Worm (Caenorhabditis elegans) whole organism, L1 larva: ENCODE results near the gene rom-1.

Experiments
- C16A3.4 ChIP-seq: fragments of 150-350 bp; optimal IDR thresholded peaks from 2 replicates; lab custom pipeline; 2014; ENCODE audit warnings: missing biosample characterization, missing genetic modification characterization
- C34B4.2 ChIP-seq: sonication (generic microtip); optimal IDR thresholded peaks from 2 replicates; lab custom pipeline; 2017; ENCODE audit warnings: mild to moderate bottlenecking, missing genetic modification characterization, missing compliant biosample characterization
- Y116A8C.19 ChIP-seq: sonication (generic microtip); optimal IDR thresholded peaks from 2 replicates; lab custom pipeline; 2016; ENCODE audit warnings: missing compliant biosample characterization, missing genetic modification characterization, borderline replicate concordance
- alr-1 ChIP-seq: fragments of 200-800 bp; sonication (Bioruptor generic); optimal IDR thresholded peaks from 2 replicates; lab custom pipeline; 2018; ENCODE audit warnings: borderline replicate concordance, mild to moderate bottlenecking, missing genetic modification characterization, missing compliant biosample characterization
- ceh-63 ChIP-seq: fragments of 200-800 bp; sonication (Bioruptor generic); optimal IDR thresholded peaks from 2 replicates; lab custom pipeline; 2018; ENCODE audit warnings: mild to moderate bottlenecking, missing genetic modification characterization, missing compliant biosample characterization
- ceh-88 ChIP-seq: fragments of 200-800 bp; sonication (Bioruptor generic); IDR thresholded peaks from 2 replicates; pipeline ENCODE4 v1.3.6; 2022; ENCODE audit warnings: missing genetic modification characterization, missing compliant biosample characterization
- dpl-1 ChIP-seq, 3 experiments: fragments of 150-350 bp in 2 of 3; sonication (generic microtip) in 1 of 3; optimal IDR thresholded peaks; 2 replicates each; lab custom pipeline; 2014 to 2017; ENCODE audit warnings: missing biosample characterization in 3 of 3, missing genetic modification characterization in 3 of 3, missing genetic modification reagents in 3 of 3
- dsc-1 ChIP-seq: sonication (generic microtip); optimal IDR thresholded peaks from 2 replicates; lab custom pipeline; 2016; ENCODE audit warnings: mild to moderate bottlenecking, missing genetic modification characterization, missing compliant biosample characterization
- efl-1 ChIP-seq, 4 experiments: fragments of 150-350 bp; optimal IDR thresholded peaks in 3 of 4; peaks in 1 of 4; 1 replicate in 1 of 4; 2 replicates in 3 of 4; lab custom pipeline; 2014; ENCODE audit warnings: missing biosample characterization in 2 of 4, missing genetic modification characterization in 2 of 4, missing genetic modification reagents in 2 of 4
- efl-3 ChIP-seq: fragments of 200-800 bp; sonication (Bioruptor generic); optimal IDR thresholded peaks from 2 replicates; lab custom pipeline; 2018; ENCODE audit warnings: mild to moderate bottlenecking, missing genetic modification characterization, missing compliant biosample characterization
- egl-13 ChIP-seq: sonication (generic microtip); optimal IDR thresholded peaks from 2 replicates; lab custom pipeline; 2016; ENCODE audit warnings: missing genotype, missing genetic modification reagents, missing genetic modification characterization, missing compliant biosample characterization
- elt-3 ChIP-seq, 6 experiments: fragments of 150-350 bp in 1 of 6; sonication (generic microtip); optimal IDR thresholded peaks; 2 replicates each; lab custom pipeline; 2017 to 2018; ENCODE audit warnings: missing biosample characterization in 6 of 6, missing genetic modification characterization in 6 of 6, inconsistent platforms in 1 of 6
- fkh-10 ChIP-seq: sonication (generic microtip); optimal IDR thresholded peaks from 2 replicates; lab custom pipeline; 2017; ENCODE audit warnings: missing biosample characterization, missing genetic modification reagents, missing genetic modification characterization
- fkh-8 ChIP-seq: sonication (generic microtip); optimal IDR thresholded peaks from 2 replicates; lab custom pipeline; 2016; ENCODE audit warnings: mild to moderate bottlenecking, missing genetic modification characterization, missing compliant biosample characterization
- grh-1 ChIP-seq: fragments of 200-800 bp; sonication (Bioruptor generic); IDR thresholded peaks from 2 replicates; pipeline ENCODE4 v1.3.6; 2022; ENCODE audit warnings: missing genetic modification reagents, missing genetic modification characterization, missing compliant biosample characterization
- hlh-17 ChIP-seq: fragments of 200-800 bp; sonication (Bioruptor generic); optimal IDR thresholded peaks from 2 replicates; lab custom pipeline; 2018; ENCODE audit warnings: missing genetic modification characterization, mild to moderate bottlenecking, missing compliant biosample characterization, moderate library complexity, borderline replicate concordance
- irx-1 ChIP-seq: sonication (generic microtip); optimal IDR thresholded peaks from 2 replicates; lab custom pipeline; 2016; ENCODE audit warnings: missing genetic modification characterization, missing compliant biosample characterization
- jun-1 ChIP-seq: fragments of 150-350 bp; optimal IDR thresholded peaks from 2 replicates; lab custom pipeline; 2014; ENCODE audit warnings: missing biosample characterization, missing genetic modification reagents, missing genetic modification characterization
- lin-35 ChIP-seq, 2 experiments: fragments of 150-350 bp; optimal IDR thresholded peaks; 2 replicates each; lab custom pipeline; 2014; ENCODE audit warnings: missing biosample characterization in 2 of 2, missing genetic modification characterization in 2 of 2, missing genetic modification reagents in 2 of 2
- lir-3 ChIP-seq: sonication (generic microtip); optimal IDR thresholded peaks from 2 replicates; lab custom pipeline; 2016; ENCODE audit warnings: mild to moderate bottlenecking, missing genetic modification characterization, moderate library complexity, missing compliant biosample characterization; ENCODE audit not compliant: poor library complexity
- lsy-2 ChIP-seq, 2 experiments: fragments of 150-350 bp; optimal IDR thresholded peaks; 2 replicates each; lab custom pipeline; 2014; ENCODE audit warnings: missing biosample characterization in 2 of 2, missing genetic modification characterization in 2 of 2
- mdl-1 ChIP-seq, 2 experiments: fragments of 150-350 bp; optimal IDR thresholded peaks; 2 replicates each; lab custom pipeline; 2014 to 2017; ENCODE audit warnings: missing biosample characterization in 2 of 2, missing genetic modification characterization in 2 of 2, inconsistent platforms in 1 of 2
- mef-2 ChIP-seq: fragments of 150-350 bp; optimal IDR thresholded peaks from 2 replicates; lab custom pipeline; 2014; ENCODE audit warnings: missing biosample characterization, missing genetic modification characterization
- nhr-11 ChIP-seq: fragments of 150-350 bp; optimal IDR thresholded peaks from 2 replicates; lab custom pipeline; 2014; ENCODE audit warnings: missing biosample characterization, missing genetic modification characterization
- nhr-19 ChIP-seq: fragments of 200-800 bp; sonication (Bioruptor generic); conservative IDR thresholded peaks from 2 replicates; pipeline ENCODE4 v1.3.6; 2022; ENCODE audit warnings: missing genetic modification characterization, missing compliant biosample characterization
- nhr-20 ChIP-seq: sonication (generic microtip); optimal IDR thresholded peaks from 2 replicates; lab custom pipeline; 2016; ENCODE audit warnings: mild to moderate bottlenecking, missing genetic modification characterization, missing compliant biosample characterization
- nhr-237 ChIP-seq: fragments of 150-350 bp; optimal IDR thresholded peaks from 2 replicates; lab custom pipeline; 2014; ENCODE audit warnings: missing biosample characterization, missing genetic modification characterization
- nhr-47 ChIP-seq: sonication (generic microtip); optimal IDR thresholded peaks from 2 replicates; lab custom pipeline; 2016; ENCODE audit warnings: mild to moderate bottlenecking, missing genetic modification characterization, moderate library complexity, missing compliant biosample characterization
- nhr-71 ChIP-seq: sonication (generic microtip); optimal IDR thresholded peaks from 2 replicates; lab custom pipeline; 2016; ENCODE audit warnings: mild to moderate bottlenecking, missing genetic modification characterization, moderate library complexity, missing compliant biosample characterization
- nhr-76 ChIP-seq: sonication (generic microtip); optimal IDR thresholded peaks from 2 replicates; lab custom pipeline; 2017; ENCODE audit warnings: missing biosample characterization, missing genetic modification characterization
- nhr-77 ChIP-seq: fragments of 150-350 bp; optimal IDR thresholded peaks from 2 replicates; lab custom pipeline; 2014; ENCODE audit warnings: missing biosample characterization, missing genetic modification characterization
- nhr-90 ChIP-seq: sonication (generic microtip); optimal IDR thresholded peaks from 2 replicates; lab custom pipeline; 2016; ENCODE audit warnings: mild to moderate bottlenecking, missing genetic modification characterization, missing compliant biosample characterization; ENCODE audit not compliant: poor library complexity
- pax-3 ChIP-seq: fragments of 200-800 bp; sonication (Bioruptor generic); optimal IDR thresholded peaks from 2 replicates; lab custom pipeline; 2018; ENCODE audit warnings: mild to moderate bottlenecking, missing genetic modification characterization, moderate library complexity, missing compliant biosample characterization
- pqm-1 ChIP-seq: sonication (generic microtip); optimal IDR thresholded peaks from 3 replicates; lab custom pipeline; 2017; ENCODE audit warnings: missing biosample characterization, missing genetic modification characterization
- rnt-1 ChIP-seq: sonication (generic microtip); optimal IDR thresholded peaks from 2 replicates; lab custom pipeline; 2016; ENCODE audit warnings: mild to moderate bottlenecking, missing genetic modification characterization, moderate library complexity, missing compliant biosample characterization
- snpc-4 ChIP-seq: fragments of 150-350 bp; optimal IDR thresholded peaks from 2 replicates; lab custom pipeline; 2014; ENCODE audit warnings: missing biosample characterization, missing genetic modification characterization
- snu-23 ChIP-seq: sonication (generic microtip); optimal IDR thresholded peaks from 2 replicates; lab custom pipeline; 2016; ENCODE audit warnings: missing genetic modification characterization, missing compliant biosample characterization
- sup-37 ChIP-seq: fragments of 200-800 bp; sonication (Bioruptor generic); optimal IDR thresholded peaks from 2 replicates; lab custom pipeline; 2018; ENCODE audit warnings: mild to moderate bottlenecking, missing genetic modification characterization, missing compliant biosample characterization
- swsn-7 ChIP-seq: sonication (generic microtip); optimal IDR thresholded peaks from 2 replicates; lab custom pipeline; 2016; ENCODE audit warnings: missing genetic modification characterization, missing compliant biosample characterization
- tbx-2 ChIP-seq: sonication (generic microtip); optimal IDR thresholded peaks from 2 replicates; lab custom pipeline; 2016; ENCODE audit warnings: missing genetic modification characterization, missing compliant biosample characterization
- unc-130 ChIP-seq: fragments of 150-350 bp; optimal IDR thresholded peaks from 2 replicates; lab custom pipeline; 2017; ENCODE audit warnings: missing biosample characterization, missing genetic modification characterization, inconsistent platforms
- unc-98 ChIP-seq: fragments of 200-800 bp; sonication (Bioruptor generic); IDR thresholded peaks from 2 replicates; pipeline ENCODE4 v1.3.6; 2022; ENCODE audit warnings: missing genetic modification characterization, missing compliant biosample characterization
- xbp-1 ChIP-seq: sonication (generic microtip); optimal IDR thresholded peaks from 2 replicates; lab custom pipeline; 2016; ENCODE audit warnings: missing genetic modification characterization, missing compliant biosample characterization
- zag-1 ChIP-seq: fragments of 150-350 bp; optimal IDR thresholded peaks from 2 replicates; lab custom pipeline; 2014; ENCODE audit warnings: missing biosample characterization, missing genetic modification characterization
- zip-4 ChIP-seq: fragments of 200-800 bp; sonication (Bioruptor generic); optimal IDR thresholded peaks from 2 replicates; lab custom pipeline; 2018; ENCODE audit warnings: mild to moderate bottlenecking, missing genetic modification characterization, moderate library complexity, missing compliant biosample characterization

Gene rom-1

DNA sequence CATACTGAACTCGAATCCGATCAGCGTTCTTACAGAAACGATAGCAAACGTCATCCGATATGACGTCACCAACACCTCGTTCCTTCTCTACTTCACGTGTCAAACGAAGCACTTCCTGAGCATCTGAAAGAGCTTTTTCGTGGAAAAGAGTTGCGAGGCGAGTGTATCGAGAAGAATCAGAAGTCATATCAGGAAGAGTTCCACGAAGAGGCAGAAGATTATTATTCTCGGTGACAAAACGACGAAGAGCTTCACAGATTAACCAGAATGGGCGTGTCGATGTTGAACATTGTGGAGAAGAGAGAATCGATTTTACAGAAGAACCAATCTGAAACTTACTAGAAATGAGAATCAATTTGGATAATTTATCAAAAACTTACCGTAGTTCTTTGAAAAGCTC, 11.9 kb downstream of the rom-1 start:
- TF ChIP-seq jun-1 (no peak), alr-1 (tag; lab: Kevin White, UChicago) (no peak), swsn-7 (no peak), efl-3 (GFP tag; lab: Kevin White, UChicago) (no peak)

DNA sequence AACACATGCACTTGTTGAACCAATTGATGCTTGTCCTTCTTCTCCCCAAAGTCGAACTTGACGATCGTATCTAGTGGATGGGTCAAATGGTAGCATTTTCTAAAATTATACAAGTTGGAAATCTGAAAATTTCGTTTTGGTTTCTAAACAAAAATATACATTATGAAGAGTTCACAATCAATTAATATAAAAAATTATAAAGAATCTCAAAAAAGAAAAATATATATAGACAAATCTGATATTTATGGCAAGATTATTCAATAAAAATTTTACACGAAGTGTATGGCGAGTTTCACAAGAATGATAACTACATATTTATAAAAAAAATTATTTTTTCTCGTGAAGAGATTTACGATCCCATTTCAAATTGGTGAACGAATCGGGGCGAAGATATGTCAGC, 13.2 kb downstream of the rom-1 start, which contains the start of gene ula-1:
Gene ula-1, minus strand, starts transcription at position 101 of the 400 bp plus-strand sequence.
- no peak for TF ChIP-seq alr-1 (tag; lab: Kevin White, UChicago)
- no peak for TF ChIP-seq egl-13 (tag; lab: Kevin White, UChicago)
- TF ChIP-seq nhr-11 (tag; lab: Kevin White, UChicago), result no peak
- TF ChIP-seq mef-2, result no peak
- TF ChIP-seq C16A3.4 (tag; lab: Kevin White, UChicago), result no peak
- TF ChIP-seq sup-37 (GFP tag; lab: Kevin White, UChicago), result no peak
- TF ChIP-seq nhr-237 (tag; lab: Kevin White, UChicago), result no peak
- no peak for TF ChIP-seq tbx-2
- no peak for TF ChIP-seq xbp-1 (tag; lab: Kevin White, UChicago)
- TF ChIP-seq C34B4.2 (tag; lab: Kevin White, UChicago), result no peak
- TF ChIP-seq Y116A8C.19, result no peak
- TF ChIP-seq pax-3 (tag; lab: Kevin White, UChicago), result no peak
- TF ChIP-seq snpc-4 (tag; lab: Kevin White, UChicago), result no peak
- no peak for TF ChIP-seq lin-35 (GFP tag; optimal IDR thresholded peaks at IDR 0.05; lab: Kevin White, UChicago)
- TF ChIP-seq nhr-77 (tag; lab: Kevin White, UChicago), result no peak
- no peak for TF ChIP-seq unc-98 (GFP tag; lab: Robert Waterston, UW)
- TF ChIP-seq hlh-17 (GFP tag; lab: Kevin White, UChicago), result no peak

DNA sequence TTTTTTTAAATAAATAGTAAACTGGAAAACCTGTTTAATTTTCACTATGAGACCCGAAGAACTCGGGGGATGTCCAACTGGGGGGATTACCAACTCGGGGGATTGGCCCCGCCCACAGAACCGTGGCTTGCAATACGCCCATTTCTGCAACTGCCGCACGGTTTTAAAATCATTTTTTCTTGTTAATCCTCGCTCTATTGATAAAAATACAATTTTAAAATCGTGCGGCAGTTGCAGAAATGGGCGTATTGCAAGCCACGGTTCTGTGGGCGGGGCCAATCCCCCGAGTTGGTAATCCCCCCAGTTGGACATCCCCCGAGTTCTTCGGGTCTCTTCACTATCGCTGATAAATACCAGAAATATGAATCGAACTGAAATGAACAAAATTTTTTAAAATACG, 15.0 kb downstream of the rom-1 start, which contains the start of gene mmab-1:
Gene mmab-1, minus strand, starts transcription at position 95 of the 400 bp plus-strand sequence.
- TF ChIP-seq nhr-20 (tag; lab: Kevin White, UChicago) (peak; percentile 18), nhr-90 (tag; lab: Kevin White, UChicago) (peak; percentile 60), efl-1 (optimal IDR thresholded peaks at IDR 0.05; lab: Kevin White, UChicago) (peak; percentile 15 to 30), efl-1 (GFP tag; optimal IDR thresholded peaks at IDR 0.05 in 1 of 2; lab: Kevin White, UChicago) (peak in 1 of 2 experiments; percentile 91), tbx-2 (peak; percentile 4), fkh-8 (tag; lab: Kevin White, UChicago) (peak; percentile 36), grh-1 (GFP tag; lab: Robert Waterston, UW) (peak; percentile 51), lsy-2 (tag; optimal IDR thresholded peaks at IDR 0.05; lab: Kevin White, UChicago) (peak in 1 of 2 experiments; percentile 18), nhr-71 (tag; lab: Kevin White, UChicago) (peak; percentile 59), nhr-47 (tag; lab: Kevin White, UChicago) (peak; percentile 57), dpl-1 (GFP tag; optimal IDR thresholded peaks at IDR 0.05; lab: Kevin White, UChicago) (peak in 1 of 3 experiments; percentile 11), nhr-19 (GFP tag; lab: Robert Waterston, UW) (peak; percentile 66), dsc-1 (tag; lab: Kevin White, UChicago) (peak; percentile 15), lin-35 (GFP tag; optimal IDR thresholded peaks at IDR 0.05; lab: Kevin White, UChicago) (peak in 1 of 2 experiments; percentile 8), swsn-7 (peak; percentile 19), ceh-88 (GFP tag; lab: Robert Waterston, UW) (peak; percentile 8; the same call in 1 of the 2 replicates), snu-23 (GFP tag; lab: Kevin White, UChicago) (peak; percentile 36)
- TF ChIP-seq, all 84 proteins: peak for 16; not testable (repeated sequence) for 68

DNA sequence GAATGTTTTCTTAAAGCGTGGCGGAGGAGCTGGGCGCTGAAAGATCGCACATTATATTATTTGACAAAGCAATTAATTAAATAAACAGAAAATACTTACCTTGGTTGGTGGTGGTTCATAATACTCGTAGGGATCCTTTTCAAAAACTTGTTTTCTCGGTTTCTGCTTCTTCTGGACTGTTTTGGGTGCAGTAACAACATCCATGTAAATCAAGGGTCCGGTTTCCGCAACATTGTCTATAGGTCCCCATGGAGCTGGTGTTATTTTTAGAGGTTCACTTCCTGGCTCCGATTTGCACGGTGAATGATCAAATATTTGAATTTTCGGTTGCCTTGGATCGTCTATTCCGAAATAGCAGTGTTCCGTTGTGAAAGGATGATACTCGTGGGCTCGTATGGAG, 17.1 kb downstream of the rom-1 start:
- no peak for TF ChIP-seq zip-4
- no peak for TF ChIP-seq irx-1 (tag; lab: Kevin White, UChicago)
- no peak for TF ChIP-seq mdl-1 (tag; optimal IDR thresholded peaks at IDR 0.05; lab: Kevin White, UChicago)
- TF ChIP-seq nhr-20 (tag; lab: Kevin White, UChicago), result no peak
- TF ChIP-seq jun-1, result no peak
- TF ChIP-seq ceh-63 (GFP tag; lab: Kevin White, UChicago), result no peak
- TF ChIP-seq lsy-2 (tag; optimal IDR thresholded peaks at IDR 0.05; lab: Kevin White, UChicago), result no peak
- TF ChIP-seq elt-3 (tag; optimal IDR thresholded peaks at IDR 0.05; lab: Kevin White, UChicago), result no peak
- TF ChIP-seq nhr-237 (tag; lab: Kevin White, UChicago), result no peak
- no peak for TF ChIP-seq ceh-88 (GFP tag; lab: Robert Waterston, UW)
- no peak for TF ChIP-seq fkh-10
- TF ChIP-seq grh-1 (GFP tag; lab: Robert Waterston, UW), result no peak
- no peak for TF ChIP-seq pqm-1 (tag; lab: Kevin White, UChicago)
- no peak for TF ChIP-seq lir-3 (tag; lab: Kevin White, UChicago)
- no peak for TF ChIP-seq rnt-1
- TF ChIP-seq nhr-90 (tag; lab: Kevin White, UChicago), result no peak
- no peak for TF ChIP-seq unc-130
- no peak for TF ChIP-seq nhr-76 (tag; lab: Kevin White, UChicago)
- no peak for TF ChIP-seq zag-1 (tag; lab: Kevin White, UChicago)
